Fruit fly (Drosophila melanogaster) whole organism, embryonic: Measurements from ENCODE around the gene aqz.

ENCODE experiments used
- Antp ChIP-seq: fragments of 200-800 bp; sonication (Bioruptor generic); optimal IDR thresholded peaks from 3 replicates; lab custom pipeline; 2016; ENCODE audit warnings: missing biosample characterization, missing genetic modification characterization
- Awh ChIP-seq: fragments of 200-800 bp; sonication (Bioruptor generic); IDR thresholded peaks from 2 replicates; pipeline ENCODE4, ENCODE4 v1.3.6; 2022; ENCODE audit warnings: missing biosample characterization, missing genetic modification characterization
- B-H2 ChIP-seq: fragments of 200-800 bp; sonication (Bioruptor generic); optimal IDR thresholded peaks from 2 replicates; lab custom pipeline; 2018; ENCODE audit warnings: missing biosample characterization, mild to moderate bottlenecking, missing genetic modification characterization
- CG13296 ChIP-seq: fragments of 200-800 bp; sonication (Bioruptor generic); optimal IDR thresholded peaks from 3 replicates; lab custom pipeline; 2018; ENCODE audit warnings: missing biosample characterization, mild to moderate bottlenecking, missing genetic modification characterization
- CG14014 ChIP-seq: fragments of 200-800 bp; sonication (Bioruptor generic); IDR thresholded peaks from 2 replicates; pipeline ENCODE4 v1.3.6; 2022; ENCODE audit warnings: missing biosample characterization, missing genetic modification characterization
- CG17361 ChIP-seq: fragments of 200-800 bp; sonication (Bioruptor generic); IDR thresholded peaks from 3 replicates; pipeline ENCODE4 v1.3.6; 2022; ENCODE audit warnings: missing biosample characterization, missing genetic modification characterization
- CG17568 ChIP-seq: fragments of 200-800 bp; sonication (Bioruptor generic); optimal IDR thresholded peaks from 2 replicates; lab custom pipeline; 2018; ENCODE audit warnings: missing biosample characterization, mild to moderate bottlenecking, missing genetic modification characterization, moderate library complexity
- CG17612 ChIP-seq: fragments of 200-800 bp; sonication (Bioruptor generic); IDR thresholded peaks from 2 replicates; pipeline ENCODE4 v1.3.6; 2022; ENCODE audit warnings: missing biosample characterization, missing genetic modification characterization
- CG2202 ChIP-seq: fragments of 200-800 bp; sonication (Bioruptor generic); optimal IDR thresholded peaks from 2 replicates; lab custom pipeline; 2018; ENCODE audit warnings: missing biosample characterization, mild to moderate bottlenecking, missing genetic modification characterization
- CG34422 ChIP-seq: fragments of 200-800 bp; sonication (Bioruptor generic); IDR thresholded peaks from 3 replicates; pipeline ENCODE4 v1.3.6; 2022; ENCODE audit warnings: missing biosample characterization, missing genetic modification characterization
- CG3726 ChIP-seq: fragments of 200-800 bp; sonication (Bioruptor generic); IDR thresholded peaks from 3 replicates; pipeline ENCODE4, ENCODE4 v1.3.6; 2022; ENCODE audit warnings: missing biosample characterization, missing genetic modification characterization
- CG3995 ChIP-seq: fragments of 200-800 bp; sonication (Bioruptor generic); optimal IDR thresholded peaks from 3 replicates; lab custom pipeline; 2016; ENCODE audit warnings: missing biosample characterization, missing genetic modification characterization
- CG4854 ChIP-seq: fragments of 200-800 bp; sonication (Bioruptor generic); optimal IDR thresholded peaks from 2 replicates; lab custom pipeline; 2016; ENCODE audit warnings: missing biosample characterization, missing genetic modification characterization, inconsistent platforms
- CG6254 ChIP-seq: fragments of 200-800 bp; sonication (Bioruptor generic); optimal IDR thresholded peaks from 3 replicates; lab custom pipeline; 2017; ENCODE audit warnings: mild to moderate bottlenecking, missing biosample characterization, missing genetic modification reagents, missing genetic modification characterization
- CG6765 ChIP-seq: fragments of 200-800 bp; sonication (Bioruptor generic); optimal IDR thresholded peaks from 3 replicates; lab custom pipeline; 2017; ENCODE audit warnings: missing biosample characterization, mild to moderate bottlenecking, missing genetic modification characterization
- CG7556 ChIP-seq: fragments of 200-800 bp; sonication (Bioruptor generic); optimal IDR thresholded peaks from 2 replicates; lab custom pipeline; 2017; ENCODE audit warnings: missing biosample characterization, mild to moderate bottlenecking, missing genetic modification characterization
- CG7963 ChIP-seq: fragments of 200-800 bp; sonication (Bioruptor generic); IDR thresholded peaks from 3 replicates; pipeline ENCODE4 v1.3.6; 2022; ENCODE audit warnings: missing biosample characterization, missing genetic modification characterization; ENCODE audit not compliant: partially characterized antibody
- CG9437 ChIP-seq: fragments of 200-800 bp; sonication (Bioruptor generic); optimal IDR thresholded peaks from 2 replicates; lab custom pipeline; 2018; ENCODE audit warnings: missing biosample characterization, mild to moderate bottlenecking, missing genetic modification characterization
- D ChIP-seq, 2 experiments: fragments of 200-800 bp in 1 of 2; fragments of >200 bp in 1 of 2; sonication (Bioruptor generic) in 1 of 2; optimal IDR thresholded peaks; 2 replicates in 1 of 2; 3 replicates in 1 of 2; lab custom pipeline; 2017; ENCODE audit warnings: mild to moderate bottlenecking in 1 of 2, missing biosample characterization in 1 of 2, missing genetic modification characterization in 1 of 2, missing genetic modification reagents in 1 of 2
- Deaf1 ChIP-seq: fragments of 200-800 bp; optimal IDR thresholded peaks from 3 replicates; lab custom pipeline; 2019; ENCODE audit warnings: missing biosample characterization, mild to moderate bottlenecking, missing genetic modification characterization, moderate library complexity
- Ets65A ChIP-seq: fragments of 200-800 bp; sonication (Bioruptor generic); peaks from one replicate; lab custom pipeline; 2016; ENCODE audit warnings: missing biosample characterization, missing genetic modification characterization
- GATAe ChIP-seq: fragments of 200-800 bp; sonication (Bioruptor generic); conservative IDR thresholded peaks from 2 replicates; pipeline ENCODE4 v1.3.6; 2022; ENCODE audit warnings: missing biosample characterization, missing genetic modification characterization
- HLH4C ChIP-seq: fragments of 200-800 bp; sonication (Bioruptor generic); IDR thresholded peaks from 3 replicates; pipeline ENCODE4 v1.3.6; 2022; ENCODE audit warnings: missing biosample characterization, missing genetic modification characterization; ENCODE audit not compliant: partially characterized antibody
- Hand ChIP-seq: fragments of 200-800 bp; sonication (Bioruptor generic); optimal IDR thresholded peaks from 2 replicates; lab custom pipeline; 2017; ENCODE audit warnings: mild to moderate bottlenecking, missing biosample characterization, missing genetic modification reagents, missing genetic modification characterization
- HmgZ ChIP-seq: fragments of 200-800 bp; sonication (Bioruptor generic); optimal IDR thresholded peaks from 2 replicates; lab custom pipeline; 2018; ENCODE audit warnings: missing biosample characterization, mild to moderate bottlenecking, missing genetic modification characterization
- Hr3 ChIP-seq: fragments of 200-800 bp; sonication (Bioruptor generic); optimal IDR thresholded peaks from 3 replicates; lab custom pipeline; 2016; ENCODE audit warnings: missing biosample characterization, missing genetic modification characterization
- Jarid2 ChIP-seq: fragments of 200-800 bp; sonication (Bioruptor generic); optimal IDR thresholded peaks from 3 replicates; lab custom pipeline; 2017; ENCODE audit warnings: mild to moderate bottlenecking, missing biosample characterization, missing genetic modification reagents, missing genetic modification characterization
- Lhr ChIP-seq: fragments of 200-800 bp; sonication (Bioruptor generic); optimal IDR thresholded peaks from 3 replicates; lab custom pipeline; 2017; ENCODE audit warnings: mild to moderate bottlenecking, missing biosample characterization, missing genetic modification reagents, missing genetic modification characterization
- NC2α ChIP-seq: fragments of 200-800 bp; sonication (Bioruptor generic); optimal IDR thresholded peaks from 2 replicates; lab custom pipeline; 2016; ENCODE audit warnings: missing biosample characterization, missing genetic modification characterization
- NFAT ChIP-seq: fragments of 200-800 bp; sonication (Bioruptor generic); IDR thresholded peaks from 2 replicates; pipeline ENCODE4 v1.3.6; 2022; ENCODE audit warnings: missing biosample characterization, missing genetic modification characterization
- Trl ChIP-seq, 3 experiments: fragments of >200 bp in 2 of 3; fragments of 200-800 bp in 1 of 3; sonication (Bioruptor generic) in 1 of 3; optimal IDR thresholded peaks; 2 replicates in 1 of 3; 3 replicates in 2 of 3; lab custom pipeline; 2016 to 2017; ENCODE audit warnings: missing biosample characterization in 1 of 3, missing genetic modification characterization in 1 of 3
- Vsx1 ChIP-seq: fragments of 200-800 bp; sonication (Bioruptor generic); optimal IDR thresholded peaks from 2 replicates; lab custom pipeline; 2017; ENCODE audit warnings: missing biosample characterization, mild to moderate bottlenecking, missing genetic modification characterization, missing genetic modification reagents
- bigmax ChIP-seq: fragments of 200-800 bp; sonication (Bioruptor generic); optimal IDR thresholded peaks from 2 replicates; lab custom pipeline; 2018; ENCODE audit warnings: missing biosample characterization, mild to moderate bottlenecking, missing genetic modification characterization
- ci ChIP-seq: fragments of 200-800 bp; sonication (Bioruptor generic); IDR thresholded peaks from 3 replicates; pipeline ENCODE4 v1.3.6; 2022; ENCODE audit warnings: missing biosample characterization, missing genetic modification characterization
- crc ChIP-seq: fragments of 200-800 bp; sonication (Bioruptor generic); optimal IDR thresholded peaks from 2 replicates; lab custom pipeline; 2016; ENCODE audit warnings: missing biosample characterization, missing genetic modification characterization
- exex ChIP-seq: fragments of 200-800 bp; sonication (Bioruptor generic); optimal IDR thresholded peaks from 4 replicates; lab custom pipeline; 2018; ENCODE audit warnings: missing biosample characterization, mild to moderate bottlenecking, missing genetic modification characterization, moderate library complexity
- gce ChIP-seq: fragments of 200-800 bp; sonication (Bioruptor generic); IDR thresholded peaks from 3 replicates; pipeline ENCODE4 v1.3.6; 2022; ENCODE audit warnings: missing biosample characterization, missing genetic modification characterization
- grau ChIP-seq: fragments of 200-800 bp; optimal IDR thresholded peaks from 3 replicates; lab custom pipeline; 2019; ENCODE audit warnings: missing biosample characterization, mild to moderate bottlenecking, missing genetic modification characterization, moderate library complexity
- her ChIP-seq: fragments of 200-800 bp; sonication (Bioruptor generic); optimal IDR thresholded peaks from 2 replicates; lab custom pipeline; 2016; ENCODE audit warnings: missing biosample characterization, missing genetic modification characterization
- lilli ChIP-seq: fragments of 200-800 bp; sonication (Bioruptor generic); optimal IDR thresholded peaks from 3 replicates; lab custom pipeline; 2016; ENCODE audit warnings: missing biosample characterization, missing genetic modification characterization
- nom ChIP-seq: fragments of 200-800 bp; sonication (Bioruptor generic); optimal IDR thresholded peaks from 2 replicates; lab custom pipeline; 2017; ENCODE audit warnings: missing biosample characterization, missing genetic modification characterization, mild to moderate bottlenecking, moderate library complexity, missing genetic modification reagents
- salm ChIP-seq: fragments of 200-800 bp; sonication (Bioruptor generic); optimal IDR thresholded peaks from 2 replicates; lab custom pipeline; 2018; ENCODE audit warnings: missing biosample characterization, mild to moderate bottlenecking, missing genetic modification characterization
- sc ChIP-seq, 3 experiments: fragments of >200 bp in 2 of 3; fragments of 200-800 bp in 1 of 3; sonication (Bioruptor generic) in 1 of 3; optimal IDR thresholded peaks; 2 replicates in 2 of 3; 3 replicates in 1 of 3; lab custom pipeline; 2017; ENCODE audit warnings: mild to moderate bottlenecking in 1 of 3, missing biosample characterization in 1 of 3, missing genetic modification characterization in 1 of 3, missing genetic modification reagents in 1 of 3
- sisA ChIP-seq: fragments of 200-800 bp; sonication (Bioruptor generic); IDR thresholded peaks from 2 replicates; pipeline ENCODE4 v1.3.6; 2022; ENCODE audit warnings: missing biosample characterization, missing genetic modification characterization
- toy ChIP-seq: fragments of 200-800 bp; sonication (Bioruptor generic); IDR thresholded peaks from 2 replicates; pipeline ENCODE4 v1.3.6; 2022; ENCODE audit warnings: missing biosample characterization, missing genetic modification characterization
- unc-4 ChIP-seq: fragments of 200-800 bp; sonication (Bioruptor generic); IDR thresholded peaks from 2 replicates; pipeline ENCODE4 v1.3.6; 2022; ENCODE audit warnings: missing biosample characterization, missing genetic modification characterization; ENCODE audit not compliant: partially characterized antibody
- usp ChIP-seq: fragments of >200 bp; optimal IDR thresholded peaks from 2 replicates; lab custom pipeline; 2017; ENCODE audit warnings: missing biosample characterization, missing genetic modification characterization
- zf30C ChIP-seq: fragments of 200-800 bp; sonication (Bioruptor generic); optimal IDR thresholded peaks from 3 replicates; lab custom pipeline; 2018; ENCODE audit warnings: missing biosample characterization, mild to moderate bottlenecking, missing genetic modification characterization

The aqz gene

DNA sequence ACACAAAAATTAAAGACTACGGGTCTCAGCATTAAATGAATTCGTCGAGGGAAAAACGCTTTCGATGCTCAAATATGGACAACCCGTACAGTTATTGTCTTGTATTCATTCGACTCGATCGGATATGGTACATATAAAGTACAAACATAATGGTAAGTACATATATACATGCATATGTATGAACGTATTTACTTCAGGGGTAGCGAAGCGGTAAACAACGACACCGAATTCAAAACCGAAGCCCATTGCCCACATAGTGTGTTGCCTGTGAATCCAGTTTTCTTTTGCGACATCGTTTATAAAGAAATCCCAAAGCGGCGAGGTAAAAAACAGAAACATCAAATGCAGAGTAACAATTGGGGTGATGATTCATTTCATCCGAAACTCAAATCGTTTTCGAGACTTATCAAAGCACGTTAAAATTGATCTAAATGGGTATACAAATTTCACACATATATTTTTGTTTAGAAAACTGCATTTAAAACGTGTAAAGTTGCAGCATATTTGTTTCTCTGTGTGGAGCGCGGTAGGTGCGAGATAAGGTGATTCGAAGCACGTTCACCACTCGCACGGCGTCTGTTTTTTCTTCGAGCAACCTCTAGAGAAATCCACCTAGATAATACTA is 8.0 kb downstream of the aqz start (continued):
- TF ChIP-seq Deaf1 (tag; lab: Kevin White, UChicago), result peak; percentile 40
- peak; percentile 73; the same call in 2 of the 3 replicates for TF ChIP-seq ci (GFP tag; lab: Robert Waterston, UW)
- no peak for TF ChIP-seq Ets65A
- no peak for TF ChIP-seq sc (optimal IDR thresholded peaks at IDR 0.05; lab: Kevin White, UChicago)
- TF ChIP-seq sc (GFP tag; optimal IDR thresholded peaks at IDR 0.05; lab: Kevin White, UChicago), result peak; percentile 14
- peak; percentile 37 for TF ChIP-seq grau (tag; lab: Kevin White, UChicago)
- TF ChIP-seq CG17361 (GFP tag; lab: Robert Waterston, UW), result no peak
- no peak for TF ChIP-seq CG7963 (GFP tag; lab: Robert Waterston, UW)
- TF ChIP-seq CG9437 (GFP tag; lab: Kevin White, UChicago), result no peak
- no peak for TF ChIP-seq CG6765 (GFP tag; lab: Kevin White, UChicago)
- no peak for TF ChIP-seq D (optimal IDR thresholded peaks at IDR 0.05; lab: Kevin White, UChicago)
- TF ChIP-seq D (GFP tag; optimal IDR thresholded peaks at IDR 0.05; lab: Kevin White, UChicago), result peak; percentile 7
- TF ChIP-seq NFAT, result peak; percentile 60
- TF ChIP-seq CG4854 (GFP tag; lab: Kevin White, UChicago), result no peak
- peak; percentile 26 for TF ChIP-seq salm
- TF ChIP-seq B-H2 (GFP tag; lab: Kevin White, UChicago), result no peak
- 0 out of 3 replicates have a peak, but pooled peaks have one; percentile 10 for TF ChIP-seq gce (GFP tag; lab: Robert Waterston, UW)
- peak; percentile 81; the same call in 1 of the 2 replicates for TF ChIP-seq Awh (GFP tag; lab: Robert Waterston, UW)
- peak; percentile 48; the same call in 2 of the 3 replicates for TF ChIP-seq CG34422
- peak; percentile 40 for TF ChIP-seq nom (GFP tag; lab: Kevin White, UChicago)
- TF ChIP-seq lilli, result peak; percentile 59
- no peak for TF ChIP-seq CG2202 (tag; lab: Kevin White, UChicago)
- TF ChIP-seq GATAe (GFP tag; lab: Robert Waterston, UW), result no peak
- no peak for TF ChIP-seq Trl (optimal IDR thresholded peaks at IDR 0.05; lab: Kevin White, UChicago)
- no peak for TF ChIP-seq Trl (GFP tag; optimal IDR thresholded peaks at IDR 0.05; lab: Kevin White, UChicago)
- peak; percentile 29 for TF ChIP-seq Hand (GFP tag; lab: Kevin White, UChicago)
- peak; percentile 6 for TF ChIP-seq crc (GFP tag; lab: Kevin White, UChicago)
- TF ChIP-seq CG13296 (GFP tag; lab: Kevin White, UChicago), result peak; percentile 40
- 0 out of 3 replicates have a peak, but pooled peaks have one; percentile 40 for TF ChIP-seq CG3726
- TF ChIP-seq sisA (GFP tag; lab: Robert Waterston, UW), result peak; percentile 61
- no peak for TF ChIP-seq Lhr (GFP tag; lab: Kevin White, UChicago)
- TF ChIP-seq CG17568 (GFP tag; lab: Kevin White, UChicago), result peak; percentile 28
- TF ChIP-seq NC2α (GFP tag; lab: Kevin White, UChicago), result no peak
- no peak for TF ChIP-seq CG17612 (GFP tag; lab: Robert Waterston, UW)
- peak; percentile 36 for TF ChIP-seq Antp (GFP tag; lab: Kevin White, UChicago)
- TF ChIP-seq CG14014 (GFP tag; lab: Robert Waterston, UW), result peak; percentile 55; the same call in 1 of the 2 replicates
- no peak for TF ChIP-seq Vsx1 (GFP tag; lab: Kevin White, UChicago)
- TF ChIP-seq exex (tag; lab: Kevin White, UChicago), result no peak
- TF ChIP-seq HmgZ (tag; lab: Kevin White, UChicago), result peak; percentile 22
- TF ChIP-seq Hr3 (GFP tag; lab: Kevin White, UChicago), result peak; percentile 16
- no peak for TF ChIP-seq unc-4 (GFP tag; lab: Robert Waterston, UW)
- TF ChIP-seq CG3995 (GFP tag; lab: Kevin White, UChicago), result no peak
- no peak for TF ChIP-seq zf30C
- TF ChIP-seq Jarid2, result no peak
- TF ChIP-seq CG6254, result peak; percentile 12
- no peak for TF ChIP-seq CG7556 (GFP tag; lab: Kevin White, UChicago)
- TF ChIP-seq bigmax, result no peak
- no peak for TF ChIP-seq HLH4C (GFP tag; lab: Robert Waterston, UW)
- TF ChIP-seq toy (GFP tag; lab: Robert Waterston, UW), result peak; percentile 41; the same call in 1 of the 2 replicates
- no peak for TF ChIP-seq usp
- no peak for TF ChIP-seq her (GFP tag; lab: Kevin White, UChicago)
